Worm (Caenorhabditis elegans) whole organism, young adult: ENCODE results near the gene K11H3.8.

Source experiments
- B0019.2 ChIP-seq: fragments of 200-800 bp; sonication (Bioruptor generic); conservative IDR thresholded peaks from 2 replicates; pipeline ENCODE4 v1.3.6; 2022; ENCODE audit warnings: missing genetic modification reagents, missing genetic modification characterization, missing compliant biosample characterization
- B0261.1 ChIP-seq: sonication (generic microtip); optimal IDR thresholded peaks from 2 replicates; lab custom pipeline; 2016; ENCODE audit warnings: mild to moderate bottlenecking, missing genetic modification characterization, moderate library complexity, missing compliant biosample characterization
- B0336.3 ChIP-seq: fragments of 200-800 bp; sonication (Bioruptor generic); IDR thresholded peaks from 2 replicates; pipeline ENCODE4 v1.3.6; 2022; ENCODE audit warnings: missing genetic modification characterization, missing compliant biosample characterization
- C17E4.6 ChIP-seq: fragments of 200-800 bp; sonication (Bioruptor generic); IDR thresholded peaks from 2 replicates; pipeline ENCODE4 v1.3.6; 2022; ENCODE audit warnings: missing genetic modification reagents, missing genetic modification characterization, missing compliant biosample characterization
- D2030.7 ChIP-seq: fragments of 200-800 bp; sonication (Bioruptor generic); IDR thresholded peaks from 2 replicates; pipeline ENCODE4 v1.3.6; 2022; ENCODE audit warnings: missing genetic modification reagents, missing genetic modification characterization, missing compliant biosample characterization
- F23B12.7 ChIP-seq: sonication (generic microtip); optimal IDR thresholded peaks from 2 replicates; lab custom pipeline; 2017; ENCODE audit warnings: missing genetic modification characterization, mild to moderate bottlenecking, missing compliant biosample characterization, antibody characterized with exemption, moderate library complexity; ENCODE audit not compliant: insufficient read depth
- F49E8.2 ChIP-seq: sonication (generic microtip); optimal IDR thresholded peaks from 3 replicates; lab custom pipeline; 2017; ENCODE audit warnings: missing genetic modification characterization, mild to moderate bottlenecking, missing compliant biosample characterization, antibody characterized with exemption, moderate library complexity; ENCODE audit not compliant: insufficient read depth
- F55B11.4 ChIP-seq: sonication (generic microtip); optimal IDR thresholded peaks from 2 replicates; lab custom pipeline; 2016; ENCODE audit warnings: missing compliant biosample characterization, missing genetic modification characterization, borderline replicate concordance; ENCODE audit not compliant: insufficient read depth
- F57C9.4 ChIP-seq: sonication (generic microtip); optimal IDR thresholded peaks from 2 replicates; lab custom pipeline; 2017; ENCODE audit warnings: mild to moderate bottlenecking, missing genetic modification characterization, missing compliant biosample characterization
- K12H6.12 ChIP-seq: fragments of 200-800 bp; sonication (Bioruptor generic); optimal IDR thresholded peaks from 2 replicates; lab custom pipeline; 2018; ENCODE audit warnings: mild to moderate bottlenecking, missing genetic modification characterization, missing compliant biosample characterization
- T07F8.4 ChIP-seq: sonication (generic microtip); optimal IDR thresholded peaks from 2 replicates; lab custom pipeline; 2016; ENCODE audit warnings: mild to moderate bottlenecking, missing genetic modification characterization, moderate library complexity, missing compliant biosample characterization
- T26A5.8 ChIP-seq: sonication (generic microtip); optimal IDR thresholded peaks from 2 replicates; lab custom pipeline; 2016; ENCODE audit warnings: missing genetic modification characterization, missing compliant biosample characterization
- Y53G8AR.9 ChIP-seq: fragments of 200-800 bp; sonication (Bioruptor generic); conservative IDR thresholded peaks from 2 replicates; pipeline ENCODE4 v1.3.6; 2022; ENCODE audit warnings: missing genetic modification reagents, missing genetic modification characterization, missing compliant biosample characterization
- Y56A3A.18 ChIP-seq: fragments of 200-800 bp; sonication (Bioruptor generic); IDR thresholded peaks from 2 replicates; pipeline ENCODE4 v1.3.6; 2022; ENCODE audit warnings: missing genetic modification reagents, missing genetic modification characterization, missing compliant biosample characterization
- akir-1 ChIP-seq: fragments of 200-800 bp; sonication (Bioruptor generic); optimal IDR thresholded peaks from 2 replicates; lab custom pipeline; 2018; ENCODE audit warnings: mild to moderate bottlenecking, missing genetic modification characterization, moderate library complexity, missing compliant biosample characterization
- aptf-2 ChIP-seq: fragments of 200-800 bp; sonication (Bioruptor generic); conservative IDR thresholded peaks from 2 replicates; pipeline ENCODE4 v1.3.6; 2022; ENCODE audit warnings: missing genetic modification reagents, missing genetic modification characterization, missing compliant biosample characterization
- bed-2 ChIP-seq: fragments of 200-800 bp; sonication (Bioruptor generic); IDR thresholded peaks from 2 replicates; pipeline ENCODE4 v1.3.6; 2022; ENCODE audit warnings: missing genetic modification reagents, missing genetic modification characterization, missing compliant biosample characterization
- ccch-3 ChIP-seq: fragments of 200-800 bp; sonication (Bioruptor generic); optimal IDR thresholded peaks from 2 replicates; lab custom pipeline; 2018; ENCODE audit warnings: mild to moderate bottlenecking, missing genetic modification characterization, missing compliant biosample characterization
- ceh-27 ChIP-seq: fragments of 200-800 bp; sonication (Bioruptor generic); optimal IDR thresholded peaks from 2 replicates; lab custom pipeline; 2018; ENCODE audit warnings: mild to moderate bottlenecking, missing genetic modification characterization, moderate library complexity, missing compliant biosample characterization
- ceh-40 ChIP-seq: fragments of 200-800 bp; sonication (Bioruptor generic); IDR thresholded peaks from 2 replicates; pipeline ENCODE4 v1.3.6; 2022; ENCODE audit warnings: missing genetic modification characterization, missing compliant biosample characterization
- ceh-58 ChIP-seq: fragments of 200-800 bp; sonication (Bioruptor generic); IDR thresholded peaks from 2 replicates; pipeline ENCODE4 v1.3.6; 2022; ENCODE audit warnings: missing genetic modification characterization, missing compliant biosample characterization
- ceh-79 ChIP-seq: sonication (generic microtip); optimal IDR thresholded peaks from 2 replicates; lab custom pipeline; 2017; ENCODE audit warnings: mild to moderate bottlenecking, missing genetic modification characterization, missing compliant biosample characterization
- dpl-1 ChIP-seq: fragments of 150-350 bp; optimal IDR thresholded peaks from 2 replicates; lab custom pipeline; 2014; ENCODE audit warnings: missing biosample characterization, missing genetic modification reagents, missing genetic modification characterization
- egrh-3 ChIP-seq: fragments of 200-800 bp; sonication (Bioruptor generic); IDR thresholded peaks from 2 replicates; pipeline ENCODE4 v1.3.6; 2022; ENCODE audit warnings: missing genetic modification reagents, missing genetic modification characterization, missing compliant biosample characterization
- hmg-1.2 ChIP-seq: fragments of 200-800 bp; sonication (Bioruptor generic); IDR thresholded peaks from 2 replicates; pipeline ENCODE4 v1.3.6; 2022; ENCODE audit warnings: missing genetic modification reagents, missing genetic modification characterization, missing compliant biosample characterization
- hrde-1 ChIP-seq: sonication (generic microtip); optimal IDR thresholded peaks from 2 replicates; lab custom pipeline; 2016; ENCODE audit warnings: missing genetic modification characterization, mild to moderate bottlenecking, missing compliant biosample characterization, moderate library complexity, missing genotype, missing genetic modification reagents, borderline replicate concordance
- hsf-1 ChIP-seq: fragments of 200-800 bp; sonication (Bioruptor generic); IDR thresholded peaks from 2 replicates; pipeline ENCODE4 v1.3.6; 2022; ENCODE audit warnings: missing genetic modification reagents, missing genetic modification characterization, missing compliant biosample characterization
- let-607 ChIP-seq, 2 experiments: fragments of 200-800 bp in 1 of 2; sonication (Bioruptor generic) in 1 of 2; sonication (generic microtip) in 1 of 2; optimal IDR thresholded peaks; 2 replicates each; lab custom pipeline; 2016 to 2018; ENCODE audit warnings: mild to moderate bottlenecking in 2 of 2, missing compliant biosample characterization in 2 of 2, missing genetic modification characterization in 2 of 2, moderate library complexity in 2 of 2, missing genotype in 1 of 2
- lin-54 ChIP-seq: fragments of 200-800 bp; sonication (Bioruptor generic); optimal IDR thresholded peaks from 2 replicates; lab custom pipeline; 2018; ENCODE audit warnings: mild to moderate bottlenecking, missing genetic modification characterization, missing compliant biosample characterization
- lsl-1 ChIP-seq: fragments of 200-800 bp; sonication (Bioruptor generic); optimal IDR thresholded peaks from 2 replicates; lab custom pipeline; 2018; ENCODE audit warnings: mild to moderate bottlenecking, missing genetic modification characterization, moderate library complexity, missing compliant biosample characterization
- madf-3 ChIP-seq: fragments of 200-800 bp; sonication (Bioruptor generic); IDR thresholded peaks from 2 replicates; pipeline ENCODE4 v1.3.6; 2022; ENCODE audit warnings: missing genetic modification reagents, missing genetic modification characterization, missing compliant biosample characterization
- madf-6 ChIP-seq: fragments of 200-800 bp; sonication (Bioruptor generic); IDR thresholded peaks from 2 replicates; pipeline ENCODE4 v1.3.6; 2022; ENCODE audit warnings: missing genetic modification reagents, missing genetic modification characterization, missing compliant biosample characterization
- mxl-1 ChIP-seq: sonication (generic microtip); optimal IDR thresholded peaks from 2 replicates; lab custom pipeline; 2016; ENCODE audit warnings: missing genetic modification characterization, missing compliant biosample characterization
- nfya-2 ChIP-seq: fragments of 200-800 bp; sonication (Bioruptor generic); IDR thresholded peaks from 2 replicates; pipeline ENCODE4 v1.3.6; 2022; ENCODE audit warnings: missing genetic modification reagents, missing genetic modification characterization, missing compliant biosample characterization
- nfyb-1 ChIP-seq: fragments of 200-800 bp; sonication (Bioruptor generic); IDR thresholded peaks from 2 replicates; pipeline ENCODE4 v1.3.6; 2022; ENCODE audit warnings: missing genetic modification reagents, missing genetic modification characterization, missing compliant biosample characterization
- nhr-179 ChIP-seq: sonication (generic microtip); optimal IDR thresholded peaks from 2 replicates; lab custom pipeline; 2016; ENCODE audit warnings: mild to moderate bottlenecking, missing genetic modification characterization, missing compliant biosample characterization
- pbrm-1 ChIP-seq: fragments of 200-800 bp; sonication (Bioruptor generic); IDR thresholded peaks from 2 replicates; pipeline ENCODE4 v1.3.6; 2022; ENCODE audit warnings: missing genetic modification reagents, missing genetic modification characterization, missing compliant biosample characterization
- repo-1 ChIP-seq: sonication (generic microtip); optimal IDR thresholded peaks from 2 replicates; lab custom pipeline; 2017; ENCODE audit warnings: mild to moderate bottlenecking, missing genetic modification characterization, missing compliant biosample characterization
- rpc-1 ChIP-seq, 2 experiments: fragments of 150-350 bp in 1 of 2; sonication (generic microtip) in 1 of 2; optimal IDR thresholded peaks; 2 replicates each; lab custom pipeline; 2014 to 2018; ENCODE audit warnings: missing biosample characterization in 1 of 2, missing genetic modification characterization in 1 of 2, missing genetic modification reagents in 1 of 2, missing genotype in 1 of 2
- sea-2 ChIP-seq: fragments of 200-800 bp; sonication (Bioruptor generic); IDR thresholded peaks from 2 replicates; pipeline ENCODE4 v1.3.6; 2022; ENCODE audit warnings: missing genetic modification characterization, missing compliant biosample characterization
- snpc-1.3 ChIP-seq: sonication (generic microtip); optimal IDR thresholded peaks from 2 replicates; lab custom pipeline; 2017; ENCODE audit warnings: missing genetic modification characterization, mild to moderate bottlenecking, missing compliant biosample characterization, antibody characterized with exemption, moderate library complexity, missing genotype, missing genetic modification reagents; ENCODE audit not compliant: insufficient read depth
- snpc-3.4 ChIP-seq: sonication (generic microtip); optimal IDR thresholded peaks from 2 replicates; lab custom pipeline; 2017; ENCODE audit warnings: missing genetic modification characterization, mild to moderate bottlenecking, missing compliant biosample characterization, antibody characterized with exemption, moderate library complexity, missing genotype, missing genetic modification reagents
- tbx-9 ChIP-seq: sonication (generic microtip); optimal IDR thresholded peaks from 2 replicates; lab custom pipeline; 2016; ENCODE audit warnings: borderline replicate concordance, missing genetic modification characterization, inconsistent platforms, missing compliant biosample characterization
- unc-130 ChIP-seq: sonication (generic microtip); optimal IDR thresholded peaks from 2 replicates; lab custom pipeline; 2016; ENCODE audit warnings: missing genetic modification reagents, missing genetic modification characterization, missing compliant biosample characterization
- unc-62 ChIP-seq: fragments of 150-350 bp; optimal IDR thresholded peaks from 2 replicates; lab custom pipeline; 2014; ENCODE audit warnings: missing biosample characterization, missing genetic modification reagents, missing genetic modification characterization
- xnd-1 ChIP-seq: sonication (generic microtip); optimal IDR thresholded peaks from 2 replicates; lab custom pipeline; 2016; ENCODE audit warnings: missing genotype, missing genetic modification reagents, missing genetic modification characterization, missing compliant biosample characterization
- ztf-18 ChIP-seq: sonication (generic microtip); optimal IDR thresholded peaks from 2 replicates; lab custom pipeline; 2016; ENCODE audit warnings: missing genotype, mild to moderate bottlenecking, missing genetic modification characterization, missing compliant biosample characterization
- ztf-6 ChIP-seq: fragments of 200-800 bp; sonication (Bioruptor generic); IDR thresholded peaks from 2 replicates; pipeline ENCODE4 v1.3.6; 2022; ENCODE audit warnings: missing genetic modification reagents, missing genetic modification characterization, missing compliant biosample characterization

K11H3.8 gene

ce11 chrIII:9818763-9819162 is 16.2 kb upstream of the K11H3.8 start, which contains the start of gene panl-3 (continued):
- TF ChIP-seq ztf-6 (0 out of 2 replicates have a peak, but pooled peaks have one; percentile 66), ztf-18 (tag; lab: Kevin White, UChicago) (peak; percentile 31), lin-54 (GFP tag; lab: Kevin White, UChicago) (peak; percentile 36), T26A5.8 (tag; lab: Kevin White, UChicago) (no peak), C17E4.6 (GFP tag; lab: Robert Waterston, UW) (no peak), tbx-9 (tag; lab: Kevin White, UChicago) (no peak), F23B12.7 (peak; percentile 41), F49E8.2 (tag; lab: Kevin White, UChicago) (no peak), pbrm-1 (0 out of 2 replicates have a peak, but pooled peaks have one; percentile 12), B0336.3 (GFP tag; lab: Robert Waterston, UW) (no peak; the same call in 1 of the 2 replicates), akir-1 (GFP tag; lab: Kevin White, UChicago) (no peak), mxl-1 (tag; lab: Kevin White, UChicago) (no peak), repo-1 (no peak), ceh-79 (no peak), F57C9.4 (tag; lab: Kevin White, UChicago) (no peak), snpc-1.3 (tag; lab: Kevin White, UChicago) (no peak), nfya-2 (GFP tag; lab: Robert Waterston, UW) (no peak), hrde-1 (tag; lab: Kevin White, UChicago) (no peak), lsl-1 (no peak), ceh-40 (GFP tag; lab: Robert Waterston, UW) (no peak), snpc-3.4 (tag; lab: Kevin White, UChicago) (no peak), let-607 (tag; optimal IDR thresholded peaks at IDR 0.05; lab: Kevin White, UChicago) (peak; percentile 39 to 46), sea-2 (GFP tag; lab: Robert Waterston, UW) (no peak), hsf-1 (GFP tag; lab: Robert Waterston, UW) (peak; percentile 26; the same call in 1 of the 2 replicates), T07F8.4 (no peak), ceh-58 (GFP tag; lab: Robert Waterston, UW) (no peak), nfyb-1 (GFP tag; lab: Robert Waterston, UW) (0 out of 2 replicates have a peak, but pooled peaks have one; percentile 18), nhr-179 (tag; lab: Kevin White, UChicago) (no peak), B0019.2 (GFP tag; lab: Robert Waterston, UW) (no peak), K12H6.12 (peak; percentile 56), ceh-27 (GFP tag; lab: Kevin White, UChicago) (peak; percentile 49), rpc-1 (optimal IDR thresholded peaks at IDR 0.05; lab: Kevin White, UChicago) (no peak), rpc-1 (tag; optimal IDR thresholded peaks at IDR 0.05; lab: Kevin White, UChicago) (no peak), egrh-3 (GFP tag; lab: Robert Waterston, UW) (no peak), xnd-1 (tag; lab: Kevin White, UChicago) (no peak), bed-2 (GFP tag; lab: Robert Waterston, UW) (no peak), Y56A3A.18 (no peak), Y53G8AR.9 (GFP tag; lab: Robert Waterston, UW) (no peak), dpl-1 (GFP tag; lab: Kevin White, UChicago) (peak; percentile 0), unc-62 (GFP tag; lab: Kevin White, UChicago) (no peak), madf-6 (GFP tag; lab: Robert Waterston, UW) (no peak; the same call in 1 of the 2 replicates), D2030.7 (GFP tag; lab: Robert Waterston, UW) (0 out of 2 replicates have a peak, but pooled peaks have one; percentile 19), aptf-2 (GFP tag; lab: Robert Waterston, UW) (no peak), hmg-1.2 (peak; percentile 46; the same call in 1 of the 2 replicates), ccch-3 (GFP tag; lab: Kevin White, UChicago) (no peak), F55B11.4 (tag; lab: Kevin White, UChicago) (no peak), unc-130 (no peak), madf-3 (GFP tag; lab: Robert Waterston, UW) (no peak), B0261.1 (tag; lab: Kevin White, UChicago) (no peak)
